Worm (Caenorhabditis elegans): Measurements from ENCODE around the gene ubq-1.

Gene ubq-1

DNA sequence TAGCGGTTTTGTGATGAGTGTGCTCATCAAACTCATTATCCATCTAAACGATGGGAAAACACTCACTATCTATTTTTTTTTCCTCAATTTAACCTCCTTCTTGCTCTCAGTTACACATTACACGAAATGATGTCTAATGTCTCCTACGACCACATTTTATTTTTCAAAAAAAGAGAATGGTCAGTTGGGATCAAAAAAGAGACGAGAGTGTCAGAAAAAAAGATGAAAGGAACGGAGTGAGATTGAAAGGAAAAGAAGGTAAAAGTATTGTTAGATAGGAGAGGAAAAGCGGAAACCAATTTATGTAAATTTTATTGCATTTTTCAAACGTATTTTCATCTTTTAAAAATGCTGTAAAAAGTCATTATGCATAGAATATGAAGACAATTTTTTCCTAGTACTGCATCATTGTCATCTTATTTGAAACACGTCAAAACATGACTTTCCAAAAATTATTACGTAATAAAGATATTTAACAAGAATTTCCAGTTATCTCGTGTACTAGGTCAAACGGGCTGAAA lies 5.9 kb upstream of the ubq-1 start:
- TF ChIP-seq ztf-11 (tag; optimal IDR thresholded peaks at IDR 0.05) (no peak), nhr-12 (tag; optimal IDR thresholded peaks at IDR 0.05) (no peak), C34F6.9 (tag; optimal IDR thresholded peaks at IDR 0.05) (peak; percentile 40), lsy-2 (tag; optimal IDR thresholded peaks at IDR 0.05) (peak in 1 of 2 experiments; percentile 9), aly-2 (tag; optimal IDR thresholded peaks at IDR 0.05) (no peak), F13H6.1 (tag; optimal IDR thresholded peaks at IDR 0.05) (peak; percentile 24)

ce11 chrIII:5936992-5937391 lies 3.1 kb upstream of the ubq-1 start, which contains the start of gene EGAP1.1:
Gene EGAP1.1 (minus strand): TSS chrIII:5937220.
- no peak for TF ChIP-seq zag-1 (tag; optimal IDR thresholded peaks at IDR 0.05)
- TF ChIP-seq C34F6.9 (tag; optimal IDR thresholded peaks at IDR 0.05), result peak; percentile 2

DNA sequence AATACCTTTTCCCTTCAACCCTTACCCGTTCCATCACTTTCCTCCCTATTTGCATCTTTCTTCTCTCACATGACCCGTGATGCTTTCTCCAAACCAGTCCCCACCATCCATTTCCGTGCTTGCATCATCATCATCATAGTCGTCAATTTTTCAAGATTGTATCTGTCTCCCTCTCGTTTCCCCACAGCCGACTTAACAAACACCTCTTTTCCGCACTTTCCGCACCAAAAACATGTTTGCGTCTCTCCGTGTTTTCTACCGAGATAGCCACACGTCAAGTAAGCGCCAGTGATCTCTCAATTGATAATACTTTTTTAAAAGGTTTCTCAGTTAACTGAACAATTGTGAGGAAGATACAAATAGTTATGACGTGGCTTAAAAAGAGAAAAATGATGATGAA lies 2.0 kb upstream of the ubq-1 start:
- TF ChIP-seq ztf-4 (tag; optimal IDR thresholded peaks at IDR 0.05), result peak; percentile 64
- TF ChIP-seq nhr-129 (tag; optimal IDR thresholded peaks at IDR 0.05), result peak; percentile 98
- TF ChIP-seq lin-13 (GFP tag; optimal IDR thresholded peaks at IDR 0.05), result no peak
- no peak for TF ChIP-seq nhr-237 (tag; optimal IDR thresholded peaks at IDR 0.05)
- no peak for TF ChIP-seq lin-11 (tag; optimal IDR thresholded peaks at IDR 0.05)
- no peak for TF ChIP-seq mbf-1 (tag; optimal IDR thresholded peaks at IDR 0.05)
- TF ChIP-seq zag-1 (tag; optimal IDR thresholded peaks at IDR 0.05), result peak; percentile 28
- peak; percentile 65 for TF ChIP-seq nhr-6 (tag; optimal IDR thresholded peaks at IDR 0.05)
- peak; percentile 90 for TF ChIP-seq sma-3 (GFP tag; optimal IDR thresholded peaks at IDR 0.05)
- TF ChIP-seq lin-39 (tag; optimal IDR thresholded peaks at IDR 0.05), result peak; percentile 69
- peak in 1 of 2 experiments; percentile 75 for TF ChIP-seq lsy-2 (tag; optimal IDR thresholded peaks at IDR 0.05)
- TF ChIP-seq mab-5 (tag; optimal IDR thresholded peaks at IDR 0.05), result peak; percentile 39
- TF ChIP-seq unc-62 (GFP tag; optimal IDR thresholded peaks at IDR 0.05), result peak; percentile 54
- no peak for TF ChIP-seq alr-1 (tag; optimal IDR thresholded peaks at IDR 0.05)
- peak; percentile 70 for TF ChIP-seq ceh-16 (tag; optimal IDR thresholded peaks at IDR 0.05)
- peak; percentile 95 for TF ChIP-seq nhr-21 (tag; optimal IDR thresholded peaks at IDR 0.05)
- TF ChIP-seq nhr-11 (tag; optimal IDR thresholded peaks at IDR 0.05), result no peak
- no peak for TF ChIP-seq nhr-77 (tag; optimal IDR thresholded peaks at IDR 0.05)
- no peak for TF ChIP-seq elt-1 (tag; optimal IDR thresholded peaks at IDR 0.05)
- TF ChIP-seq skn-1 (tag; optimal IDR thresholded peaks at IDR 0.05), result no peak
- TF ChIP-seq sma-9 (GFP tag; optimal IDR thresholded peaks at IDR 0.05), result peak; percentile 84
- TF ChIP-seq sma-9 (tag; optimal IDR thresholded peaks at IDR 0.05), result no peak
- TF ChIP-seq nhr-25 (tag; optimal IDR thresholded peaks at IDR 0.05), result peak; percentile 95
- TF ChIP-seq crh-2 (tag; optimal IDR thresholded peaks at IDR 0.05), result peak; percentile 87
- no peak for TF ChIP-seq ceh-82 (tag; optimal IDR thresholded peaks at IDR 0.05)
- TF ChIP-seq Y55F3AM.14 (GFP tag; optimal IDR thresholded peaks at IDR 0.05), result peak; percentile 76
- TF ChIP-seq sem-4 (tag; optimal IDR thresholded peaks at IDR 0.05), result peak; percentile 71
- TF ChIP-seq elt-3 (tag; optimal IDR thresholded peaks at IDR 0.05), result no peak
- TF ChIP-seq nhr-23 (tag; optimal IDR thresholded peaks at IDR 0.05), result no peak
- TF ChIP-seq unc-39 (tag; optimal IDR thresholded peaks at IDR 0.05), result no peak
- no peak for TF ChIP-seq ztf-11 (tag; optimal IDR thresholded peaks at IDR 0.05)
- no peak for TF ChIP-seq ztf-1 (GFP tag; conservative IDR thresholded peaks at IDR 0.05)
- peak in 1 of 2 experiments; percentile 50 for TF ChIP-seq mdl-1 (tag; optimal IDR thresholded peaks at IDR 0.05)
- TF ChIP-seq fos-1 (tag; optimal IDR thresholded peaks at IDR 0.05), result peak; percentile 86
- no peak for TF ChIP-seq R02D3.7 (tag; optimal IDR thresholded peaks at IDR 0.05)
- TF ChIP-seq dmd-4 (tag; optimal IDR thresholded peaks at IDR 0.05), result no peak
- peak; percentile 54 for TF ChIP-seq gmeb-1 (tag; optimal IDR thresholded peaks at IDR 0.05)
- TF ChIP-seq ZK546.5 (tag; optimal IDR thresholded peaks at IDR 0.05), result no peak
- no peak for TF ChIP-seq nhr-12 (tag; optimal IDR thresholded peaks at IDR 0.05)
- TF ChIP-seq nhr-10 (tag; optimal IDR thresholded peaks at IDR 0.05), result no peak
- no peak for TF ChIP-seq peb-1 (tag; optimal IDR thresholded peaks at IDR 0.05)
- no peak for TF ChIP-seq ama-1 (optimal IDR thresholded peaks at IDR 0.05)
- peak; percentile 82 for TF ChIP-seq blmp-1 (tag; optimal IDR thresholded peaks at IDR 0.05; ENCODE audit: insufficient read depth)
- TF ChIP-seq unc-55 (GFP tag; optimal IDR thresholded peaks at IDR 0.05), result peak; percentile 86
- no peak for TF ChIP-seq snpc-4 (tag; optimal IDR thresholded peaks at IDR 0.05)
- peak; percentile 66 for TF ChIP-seq C34F6.9 (tag; optimal IDR thresholded peaks at IDR 0.05)
- peak; percentile 88 for TF ChIP-seq egl-27 (tag; optimal IDR thresholded peaks at IDR 0.05)
- peak; percentile 63 for TF ChIP-seq F13H6.1 (tag; optimal IDR thresholded peaks at IDR 0.05)
- TF ChIP-seq aly-2 (tag; optimal IDR thresholded peaks at IDR 0.05), result no peak
